Fruit fly (Drosophila melanogaster): ENCODE results near the gene CG15725.

DNA sequence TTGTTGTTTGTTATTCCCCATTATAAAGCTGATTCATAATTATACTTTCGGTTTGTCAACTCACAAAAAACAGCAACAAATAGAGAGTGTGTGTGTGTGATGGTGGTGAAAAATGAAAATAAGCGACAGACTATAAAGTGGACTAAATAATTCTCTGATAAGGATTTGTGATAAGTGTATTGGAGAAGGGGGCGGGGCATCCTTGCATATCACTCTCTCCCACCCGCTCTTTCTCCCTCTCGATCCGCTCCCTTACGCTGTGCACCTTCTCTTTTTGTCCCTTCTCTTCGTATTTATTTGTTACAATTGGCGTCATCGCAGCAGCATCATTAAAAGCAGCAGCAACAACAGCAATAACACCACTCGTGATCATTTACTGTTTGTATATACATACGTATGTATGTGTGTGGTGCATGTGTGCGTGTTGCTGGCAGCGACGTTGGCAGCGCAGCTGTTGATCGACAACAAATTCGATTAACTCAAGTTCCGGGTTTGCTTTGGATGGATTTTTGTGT, 44.2 kb upstream of the CG15725 start:
- TF ChIP-seq h (optimal IDR thresholded peaks at IDR 0.05) (no peak), psq (optimal IDR thresholded peaks at IDR 0.05) (no peak), insv (optimal IDR thresholded peaks at IDR 0.05) (no peak), Myc (optimal IDR thresholded peaks at IDR 0.05) (no peak), Sin3A (optimal IDR thresholded peaks at IDR 0.05) (no peak)

Measured in Kc167 (cell line).